Worm (Caenorhabditis elegans) whole organism, L3 larva: ENCODE results near the gene col-107.

Source experiments
- ceh-82 ChIP-seq: fragments of 150-350 bp; optimal IDR thresholded peaks from 2 replicates; lab custom pipeline; 2014; ENCODE audit warnings: missing biosample characterization, missing genetic modification characterization
- ceh-9 ChIP-seq: sonication (generic microtip); optimal IDR thresholded peaks from 2 replicates; lab custom pipeline; 2018; ENCODE audit warnings: missing biosample characterization, missing genetic modification characterization
- fos-1 ChIP-seq: fragments of 150-350 bp; optimal IDR thresholded peaks from 2 replicates; lab custom pipeline; 2014; ENCODE audit warnings: missing biosample characterization, missing genetic modification characterization
- lin-39 ChIP-seq: fragments of 150-350 bp; optimal IDR thresholded peaks from 2 replicates; lab custom pipeline; 2018; ENCODE audit warnings: missing biosample characterization, missing genetic modification reagents, missing genetic modification characterization
- nhr-11 ChIP-seq: fragments of 150-350 bp; optimal IDR thresholded peaks from 2 replicates; lab custom pipeline; 2014; ENCODE audit warnings: missing biosample characterization, missing genetic modification characterization
- nhr-12 ChIP-seq: fragments of 150-350 bp; optimal IDR thresholded peaks from 2 replicates; lab custom pipeline; 2014; ENCODE audit warnings: missing biosample characterization, missing genetic modification characterization
- nhr-237 ChIP-seq: fragments of 150-350 bp; optimal IDR thresholded peaks from 2 replicates; lab custom pipeline; 2014; ENCODE audit warnings: missing biosample characterization, missing genetic modification characterization
- pha-4 ChIP-seq: fragments of 150-350 bp; optimal IDR thresholded peaks from 2 replicates; lab custom pipeline; 2014; ENCODE audit warnings: missing biosample characterization, missing genetic modification reagents, missing genetic modification characterization
- sea-2 ChIP-seq: fragments of 150-350 bp; sonication (generic microtip); optimal IDR thresholded peaks from 4 replicates; lab custom pipeline; 2014; ENCODE audit warnings: missing biosample characterization, missing genetic modification reagents, missing genetic modification characterization
- skn-1 ChIP-seq: fragments of 150-350 bp; optimal IDR thresholded peaks from 2 replicates; lab custom pipeline; 2014; ENCODE audit warnings: missing biosample characterization, missing genetic modification characterization
- tbx-2 ChIP-seq: sonication (generic microtip); optimal IDR thresholded peaks from 2 replicates; lab custom pipeline; 2016; ENCODE audit warnings: mild to moderate bottlenecking, missing genetic modification characterization, missing compliant biosample characterization
- unc-62 ChIP-seq: fragments of 150-350 bp; sonication (generic microtip); optimal IDR thresholded peaks from 4 replicates; lab custom pipeline; 2014; ENCODE audit warnings: missing biosample characterization, missing genetic modification reagents, missing genetic modification characterization
- ztf-4 ChIP-seq: fragments of 150-350 bp; optimal IDR thresholded peaks from 2 replicates; lab custom pipeline; 2014; ENCODE audit warnings: missing biosample characterization, missing genetic modification characterization

ce11 chrIV:1549095-1550093 lies 873 bp downstream of the col-107 start:
- TF ChIP-seq nhr-12 (no peak), ztf-4 (no peak), fos-1 (tag; lab: Kevin White, UChicago) (no peak), lin-39 (no peak), pha-4 (tag; lab: Kevin White, UChicago) (no peak), ceh-82 (tag; lab: Kevin White, UChicago) (no peak), nhr-237 (tag; lab: Kevin White, UChicago) (no peak), unc-62 (no peak), skn-1 (tag; lab: Kevin White, UChicago) (no peak), tbx-2 (tag; lab: Kevin White, UChicago) (no peak), sea-2 (no peak), nhr-11 (tag; lab: Kevin White, UChicago) (no peak), ceh-9 (tag; lab: Kevin White, UChicago) (no peak)
